Worm (Caenorhabditis elegans): ENCODE measurements around the gene F08D12.2.

F08D12.2 gene

ce11 chrII:2787031-2787512, 5.6 kb downstream of the F08D12.2 start, which contains the start of the genes F08D12.12 and srpa-72:
TSS of gene F08D12.12 (minus strand) at chrII:2787081.
TSS of gene srpa-72 (plus strand) at chrII:2787481.
- TF ChIP-seq F13C5.2 (tag; optimal IDR thresholded peaks at IDR 0.05) (peak; percentile 46), ama-1 (optimal IDR thresholded peaks at IDR 0.05) (no peak)

- TF ChIP-seq tbx-37 (GFP tag; conservative IDR thresholded peaks at IDR 0.05), result no peak
- TF ChIP-seq hnd-1 (tag; optimal IDR thresholded peaks at IDR 0.05), result no peak
- TF ChIP-seq hmg-4 (GFP tag; optimal IDR thresholded peaks at IDR 0.05), result no peak
- TF ChIP-seq B0310.2 (tag; optimal IDR thresholded peaks at IDR 0.05), result no peak
- no peak for TF ChIP-seq hmbx-1 (tag; optimal IDR thresholded peaks at IDR 0.05)
- TF ChIP-seq tra-4 (tag; optimal IDR thresholded peaks at IDR 0.05), result no peak
- no peak for TF ChIP-seq aly-1 (tag; optimal IDR thresholded peaks at IDR 0.05)
- no peak for TF ChIP-seq ceh-13 (GFP tag; optimal IDR thresholded peaks at IDR 0.05)
- TF ChIP-seq flt-1 (GFP tag; IDR thresholded peaks at IDR 0.05), result no peak
- TF ChIP-seq pes-1 (GFP tag; IDR thresholded peaks at IDR 0.05), result no peak
- no peak for TF ChIP-seq ceh-36 (tag; optimal IDR thresholded peaks at IDR 0.05)
- TF ChIP-seq ama-1 (optimal IDR thresholded peaks at IDR 0.05), result no peak
- TF ChIP-seq tbx-11 (GFP tag; IDR thresholded peaks at IDR 0.05), result no peak
Observed at ce11 chrII:2787849-2788248, 6.4 kb downstream of the F08D12.2 start.

- TF ChIP-seq hmg-4 (GFP tag; optimal IDR thresholded peaks at IDR 0.05) (no peak), ceh-13 (GFP tag; optimal IDR thresholded peaks at IDR 0.05) (no peak), scrt-1 (GFP tag; IDR thresholded peaks at IDR 0.05) (no peak)
Observed at ce11 chrII:2791693-2792092, 10.2 kb downstream of the F08D12.2 start.

DNA sequence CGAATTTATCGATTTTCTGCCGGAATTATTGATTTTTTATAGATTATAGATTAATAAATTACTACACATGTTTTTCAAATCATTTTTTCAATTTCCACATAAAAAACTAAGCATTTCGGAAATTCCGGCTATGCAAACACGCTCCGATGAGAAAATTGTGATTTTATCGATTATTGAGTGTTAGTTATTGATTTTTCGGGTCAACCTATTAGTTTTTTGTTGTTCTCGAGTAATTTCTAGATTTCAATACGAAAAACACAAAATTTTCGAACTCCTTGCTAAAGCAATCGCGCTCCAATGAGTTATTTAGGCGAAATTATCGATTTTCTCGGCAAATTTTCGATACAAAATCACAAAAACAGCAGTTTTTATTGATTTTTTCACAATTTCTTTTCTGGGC, 14.0 kb downstream of the F08D12.2 start:
- no peak for TF ChIP-seq ceh-13 (GFP tag; optimal IDR thresholded peaks at IDR 0.05)
- no peak for TF ChIP-seq F13C5.2 (tag; optimal IDR thresholded peaks at IDR 0.05)
- TF ChIP-seq hmbx-1 (tag; optimal IDR thresholded peaks at IDR 0.05), result no peak
- TF ChIP-seq pes-1 (GFP tag; IDR thresholded peaks at IDR 0.05), result no peak
- TF ChIP-seq ama-1 (optimal IDR thresholded peaks at IDR 0.05), result no peak
- TF ChIP-seq tbx-11 (GFP tag; IDR thresholded peaks at IDR 0.05), result no peak
- no peak for TF ChIP-seq sea-1 (GFP tag; conservative IDR thresholded peaks at IDR 0.05)
- no peak for TF ChIP-seq hnd-1 (tag; optimal IDR thresholded peaks at IDR 0.05)
- no peak for TF ChIP-seq scrt-1 (GFP tag; IDR thresholded peaks at IDR 0.05)
- TF ChIP-seq ets-7 (tag; optimal IDR thresholded peaks at IDR 0.05), result no peak
- no peak for TF ChIP-seq tra-4 (tag; optimal IDR thresholded peaks at IDR 0.05)
- TF ChIP-seq hmg-4 (GFP tag; optimal IDR thresholded peaks at IDR 0.05), result no peak

DNA sequence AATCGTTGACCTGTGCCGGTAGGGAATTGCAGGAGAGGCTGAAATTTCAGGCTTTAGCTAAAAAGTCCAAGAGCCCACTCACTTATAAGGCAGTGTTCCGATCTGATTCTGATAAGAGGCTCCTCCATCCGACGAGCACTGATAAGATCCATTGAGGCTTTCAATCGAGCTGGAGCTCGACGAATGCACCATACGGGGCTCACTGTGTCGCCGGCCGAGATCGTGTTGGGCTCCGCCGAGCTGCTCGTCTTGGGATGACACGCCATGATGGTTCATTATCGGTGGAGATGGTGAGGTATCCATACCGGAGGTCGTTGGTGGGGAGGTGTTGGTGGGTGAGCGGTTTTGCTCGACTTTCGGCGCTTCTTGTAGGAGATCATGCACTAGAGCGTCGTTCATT, 15.0 kb downstream of the F08D12.2 start:
- TF ChIP-seq tra-4 (tag; optimal IDR thresholded peaks at IDR 0.05) (no peak), pes-1 (GFP tag; IDR thresholded peaks at IDR 0.05) (no peak), sea-1 (GFP tag; conservative IDR thresholded peaks at IDR 0.05) (no peak), B0310.2 (tag; optimal IDR thresholded peaks at IDR 0.05) (no peak), hmg-4 (GFP tag; optimal IDR thresholded peaks at IDR 0.05) (no peak), ama-1 (optimal IDR thresholded peaks at IDR 0.05) (no peak), ceh-13 (GFP tag; optimal IDR thresholded peaks at IDR 0.05) (no peak), tbx-11 (GFP tag; IDR thresholded peaks at IDR 0.05) (no peak), tbx-37 (GFP tag; conservative IDR thresholded peaks at IDR 0.05) (no peak), hmbx-1 (tag; optimal IDR thresholded peaks at IDR 0.05) (no peak), hnd-1 (tag; optimal IDR thresholded peaks at IDR 0.05) (no peak)

DNA sequence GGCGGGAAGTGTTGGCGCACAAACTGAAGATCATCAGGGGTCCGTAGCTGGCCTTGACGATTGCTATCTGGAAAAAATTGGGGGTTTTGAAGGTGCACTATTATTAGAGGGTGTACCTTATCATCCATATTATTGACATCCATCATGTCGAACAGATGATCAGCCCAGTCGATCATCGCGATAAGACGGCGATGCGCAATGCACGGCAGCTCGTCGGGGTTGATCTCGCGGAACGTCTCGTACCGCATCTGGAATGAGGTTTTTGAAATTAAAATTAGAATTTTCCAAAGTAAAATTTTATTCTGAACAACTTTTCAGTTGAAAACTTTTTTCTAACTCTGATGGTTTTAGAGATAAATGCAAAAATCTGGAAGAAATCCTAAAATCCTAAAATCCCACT, 16.5 kb downstream of the F08D12.2 start:
- TF ChIP-seq ets-7 (tag; optimal IDR thresholded peaks at IDR 0.05) (no peak), ceh-13 (GFP tag; optimal IDR thresholded peaks at IDR 0.05) (no peak), pes-1 (GFP tag; IDR thresholded peaks at IDR 0.05) (no peak), sea-1 (GFP tag; conservative IDR thresholded peaks at IDR 0.05) (no peak), hmbx-1 (tag; optimal IDR thresholded peaks at IDR 0.05) (no peak), flt-1 (GFP tag; IDR thresholded peaks at IDR 0.05) (no peak)

- no peak for TF ChIP-seq tbx-37 (GFP tag; conservative IDR thresholded peaks at IDR 0.05)
- TF ChIP-seq pes-1 (GFP tag; IDR thresholded peaks at IDR 0.05), result no peak
- TF ChIP-seq flt-1 (GFP tag; IDR thresholded peaks at IDR 0.05), result no peak
- no peak for TF ChIP-seq tbx-11 (GFP tag; IDR thresholded peaks at IDR 0.05)
- no peak for TF ChIP-seq ets-7 (tag; optimal IDR thresholded peaks at IDR 0.05)
Observed at ce11 chrII:2800550-2801233, 19.2 kb downstream of the F08D12.2 start, which contains the start of gene nhr-119. TSS of gene nhr-119 (minus strand) at chrII:2800600.

- no peak for TF ChIP-seq scrt-1 (GFP tag; IDR thresholded peaks at IDR 0.05)
- TF ChIP-seq flt-1 (GFP tag; IDR thresholded peaks at IDR 0.05), result no peak
- no peak for TF ChIP-seq pes-1 (GFP tag; IDR thresholded peaks at IDR 0.05)
- no peak for TF ChIP-seq tra-4 (tag; optimal IDR thresholded peaks at IDR 0.05)
- TF ChIP-seq ama-1 (optimal IDR thresholded peaks at IDR 0.05), result no peak
- TF ChIP-seq aly-1 (tag; optimal IDR thresholded peaks at IDR 0.05), result no peak
- no peak for TF ChIP-seq tbx-11 (GFP tag; IDR thresholded peaks at IDR 0.05)
- TF ChIP-seq hnd-1 (tag; optimal IDR thresholded peaks at IDR 0.05), result no peak
- TF ChIP-seq ceh-13 (GFP tag; optimal IDR thresholded peaks at IDR 0.05), result no peak
- TF ChIP-seq tbx-37 (GFP tag; conservative IDR thresholded peaks at IDR 0.05), result no peak
- no peak for TF ChIP-seq B0310.2 (tag; optimal IDR thresholded peaks at IDR 0.05)
- no peak for TF ChIP-seq F13C5.2 (tag; optimal IDR thresholded peaks at IDR 0.05)
- no peak for TF ChIP-seq hmg-4 (GFP tag; optimal IDR thresholded peaks at IDR 0.05)
- TF ChIP-seq ceh-36 (tag; optimal IDR thresholded peaks at IDR 0.05), result no peak
Observed at ce11 chrII:2801764-2802163, 20.3 kb downstream of the F08D12.2 start.
